Worm (Caenorhabditis elegans): ENCODE results near the gene set-6.

set-6 gene

ce11 chrX:11931559-11931958 lies 42.9 kb downstream of the set-6 start, which contains the start of gene dot-1.4:
TSS of gene dot-1.4 (minus strand) at chrX:11931659.
- TF ChIP-seq eor-1 (tag; optimal IDR thresholded peaks at IDR 0.05) (no peak), lin-39 (tag; optimal IDR thresholded peaks at IDR 0.05) (no peak), skn-1 (tag; optimal IDR thresholded peaks at IDR 0.05) (no peak), ztf-4 (tag; optimal IDR thresholded peaks at IDR 0.05) (no peak), tbx-2 (tag; optimal IDR thresholded peaks at IDR 0.05) (no peak), snpc-4 (tag; optimal IDR thresholded peaks at IDR 0.05) (no peak), nhr-25 (tag; optimal IDR thresholded peaks at IDR 0.05) (no peak), ZK546.5 (tag; optimal IDR thresholded peaks at IDR 0.05) (no peak), ceh-82 (tag; optimal IDR thresholded peaks at IDR 0.05) (no peak), elt-1 (tag; optimal IDR thresholded peaks at IDR 0.05) (no peak), nhr-43 (tag; optimal IDR thresholded peaks at IDR 0.05; ENCODE audit: poor library complexity, severe bottlenecking) (no peak), hmg-11 (tag; optimal IDR thresholded peaks at IDR 0.05) (no peak), jun-1 (tag; optimal IDR thresholded peaks at IDR 0.05) (no peak), ceh-16 (tag; optimal IDR thresholded peaks at IDR 0.05) (no peak)

- TF ChIP-seq nhr-237 (tag; optimal IDR thresholded peaks at IDR 0.05): no peak
- no peak for TF ChIP-seq zag-1 (tag; optimal IDR thresholded peaks at IDR 0.05)
- no peak for TF ChIP-seq nhr-43 (tag; optimal IDR thresholded peaks at IDR 0.05; ENCODE audit: poor library complexity, severe bottlenecking)
- TF ChIP-seq mml-1 (tag; optimal IDR thresholded peaks at IDR 0.05): no peak
- TF ChIP-seq elt-2 (tag; optimal IDR thresholded peaks at IDR 0.05): no peak
- no peak for TF ChIP-seq skn-1 (tag; optimal IDR thresholded peaks at IDR 0.05)
- TF ChIP-seq nhr-25 (tag; optimal IDR thresholded peaks at IDR 0.05): no peak
- TF ChIP-seq nfya-1 (tag; optimal IDR thresholded peaks at IDR 0.05; ENCODE audit: insufficient read depth): no peak
- no peak for TF ChIP-seq ceh-28 (tag; optimal IDR thresholded peaks at IDR 0.05)
- TF ChIP-seq hmg-11 (tag; optimal IDR thresholded peaks at IDR 0.05): no peak
- no peak for TF ChIP-seq ZK546.5 (tag; optimal IDR thresholded peaks at IDR 0.05)
- no peak for TF ChIP-seq pha-4 (tag; optimal IDR thresholded peaks at IDR 0.05)
- TF ChIP-seq nhr-76 (tag; optimal IDR thresholded peaks at IDR 0.05): no peak
- TF ChIP-seq nhr-67 (tag; optimal IDR thresholded peaks at IDR 0.05): no peak
- TF ChIP-seq eor-1 (tag; optimal IDR thresholded peaks at IDR 0.05): no peak
These were observed 46.9 kb downstream of the set-6 start, which contains the start of gene F55G7.4 for ce11 chrX:11927585-11927984. TSS of gene F55G7.4 (plus strand) at chrX:11927885.

ce11 chrX:11925243-11925642 lies 49.2 kb downstream of the set-6 start:
- TF ChIP-seq nhr-12 (tag; optimal IDR thresholded peaks at IDR 0.05) (no peak), elt-2 (tag; optimal IDR thresholded peaks at IDR 0.05) (peak; percentile 77), pqm-1 (tag; optimal IDR thresholded peaks at IDR 0.05) (peak; percentile 3)

- TF ChIP-seq lin-39 (tag; optimal IDR thresholded peaks at IDR 0.05) (no peak), ceh-28 (tag; optimal IDR thresholded peaks at IDR 0.05) (peak; percentile 74), ZK546.5 (tag; optimal IDR thresholded peaks at IDR 0.05) (no peak), tbx-2 (tag; optimal IDR thresholded peaks at IDR 0.05) (peak; percentile 66), zag-1 (tag; optimal IDR thresholded peaks at IDR 0.05) (no peak), egl-27 (tag; optimal IDR thresholded peaks at IDR 0.05) (no peak), snpc-4 (tag; optimal IDR thresholded peaks at IDR 0.05) (peak; percentile 86), nhr-11 (tag; optimal IDR thresholded peaks at IDR 0.05) (no peak), pqm-1 (tag; optimal IDR thresholded peaks at IDR 0.05) (no peak), ama-1 (optimal IDR thresholded peaks at IDR 0.05) (no peak), nhr-25 (tag; optimal IDR thresholded peaks at IDR 0.05) (peak; percentile 83), nhr-28 (tag; optimal IDR thresholded peaks at IDR 0.05) (no peak), hmg-11 (tag; optimal IDR thresholded peaks at IDR 0.05) (peak; percentile 20), skn-1 (tag; optimal IDR thresholded peaks at IDR 0.05) (peak; percentile 19), ceh-9 (tag; optimal IDR thresholded peaks at IDR 0.05) (no peak), fos-1 (tag; optimal IDR thresholded peaks at IDR 0.05) (no peak), lin-15B (tag; optimal IDR thresholded peaks at IDR 0.05) (no peak), lsy-12 (tag; optimal IDR thresholded peaks at IDR 0.05) (peak; percentile 9), elt-3 (tag; optimal IDR thresholded peaks at IDR 0.05) (peak in 1 of 3 experiments; percentile 37), aly-2 (tag; optimal IDR thresholded peaks at IDR 0.05) (no peak), nfya-1 (tag; optimal IDR thresholded peaks at IDR 0.05; ENCODE audit: insufficient read depth) (peak; percentile 25), fkh-10 (GFP tag; optimal IDR thresholded peaks at IDR 0.05) (no peak), unc-39 (tag; optimal IDR thresholded peaks at IDR 0.05) (no peak), nhr-12 (tag; optimal IDR thresholded peaks at IDR 0.05) (no peak), nhr-43 (tag; optimal IDR thresholded peaks at IDR 0.05; ENCODE audit: poor library complexity, severe bottlenecking) (peak; percentile 71), ceh-16 (tag; optimal IDR thresholded peaks at IDR 0.05) (no peak), mdl-1 (tag; optimal IDR thresholded peaks at IDR 0.05) (no peak), R02D3.7 (tag; optimal IDR thresholded peaks at IDR 0.05) (no peak), ceh-82 (tag; optimal IDR thresholded peaks at IDR 0.05) (peak; percentile 43), jun-1 (tag; optimal IDR thresholded peaks at IDR 0.05) (peak; percentile 20), nhr-77 (tag; optimal IDR thresholded peaks at IDR 0.05) (peak; percentile 82), unc-62 (GFP tag; optimal IDR thresholded peaks at IDR 0.05) (no peak), elt-2 (tag; optimal IDR thresholded peaks at IDR 0.05) (peak; percentile 28), fkh-2 (tag; optimal IDR thresholded peaks at IDR 0.05) (no peak), daf-12 (tag; optimal IDR thresholded peaks at IDR 0.05) (no peak)
These were observed 50.3 kb downstream of the set-6 start, which contains the start of gene F55G7.1 for ce11 chrX:11924158-11924557. TSS of gene F55G7.1 (plus strand) at chrX:11924433.
